Fruit fly (Drosophila melanogaster) whole organism, embryonic: ENCODE results near the gene CG32379.

Source experiments
- CG17568 ChIP-seq: fragments of 200-800 bp; sonication (Bioruptor generic); optimal IDR thresholded peaks from 2 replicates; lab custom pipeline; 2018; ENCODE audit warnings: missing biosample characterization, mild to moderate bottlenecking, missing genetic modification characterization, moderate library complexity
- tio ChIP-seq: fragments of 200-800 bp; sonication (Bioruptor generic); optimal IDR thresholded peaks from 2 replicates; lab custom pipeline; 2017; ENCODE audit warnings: missing biosample characterization, missing genetic modification characterization, inconsistent platforms

dm6 chr3L:7401972-7402371 lies 5.8 kb downstream of the CG32379 start:
- TF ChIP-seq tio (GFP tag; lab: Kevin White, UChicago) = no peak
- TF ChIP-seq CG17568 (GFP tag; lab: Kevin White, UChicago) = no peak
